Fruit fly (Drosophila melanogaster) whole organism, embryonic: ENCODE measurements around the gene CG10226.

Experiments used
- Antp ChIP-seq: fragments of 200-800 bp; sonication (Bioruptor generic); optimal IDR thresholded peaks from 3 replicates; lab custom pipeline; 2016; ENCODE audit warnings: missing biosample characterization, missing genetic modification characterization
- Atf-2 ChIP-seq: fragments of 200-800 bp; sonication (Bioruptor generic); optimal IDR thresholded peaks from 2 replicates; lab custom pipeline; 2016; ENCODE audit warnings: missing biosample characterization, missing genetic modification characterization
- B-H1 ChIP-seq: fragments of 200-800 bp; sonication (Bioruptor generic); IDR thresholded peaks from 3 replicates; pipeline ENCODE4 v1.3.6; 2022; ENCODE audit warnings: missing biosample characterization, missing genetic modification characterization
- B-H2 ChIP-seq: fragments of 200-800 bp; sonication (Bioruptor generic); optimal IDR thresholded peaks from 2 replicates; lab custom pipeline; 2018; ENCODE audit warnings: missing biosample characterization, mild to moderate bottlenecking, missing genetic modification characterization
- CG11695 ChIP-seq: fragments of 200-800 bp; sonication (Bioruptor generic); IDR thresholded peaks from 3 replicates; pipeline ENCODE4 v1.3.6; 2022; ENCODE audit warnings: missing biosample characterization, missing genetic modification characterization
- CG12391 ChIP-seq: fragments of 200-800 bp; sonication (Bioruptor generic); optimal IDR thresholded peaks from 3 replicates; lab custom pipeline; 2018; ENCODE audit warnings: missing biosample characterization, mild to moderate bottlenecking, missing genetic modification characterization, moderate library complexity
- CG13287 ChIP-seq: fragments of 200-800 bp; sonication (Bioruptor generic); IDR thresholded peaks from 2 replicates; pipeline ENCODE4 v1.3.6; 2022; ENCODE audit warnings: missing biosample characterization, missing genetic modification characterization; ENCODE audit not compliant: partially characterized antibody
- CG18476 ChIP-seq: fragments of 200-800 bp; sonication (Bioruptor generic); optimal IDR thresholded peaks from 2 replicates; lab custom pipeline; 2016; ENCODE audit warnings: missing biosample characterization, mild to moderate bottlenecking, missing genetic modification characterization
- CG2199 ChIP-seq: fragments of 200-800 bp; sonication (Bioruptor generic); IDR thresholded peaks from 3 replicates; pipeline ENCODE4 v1.3.6; 2022; ENCODE audit warnings: missing biosample characterization, missing genetic modification characterization
- CG31224 ChIP-seq: fragments of 200-800 bp; sonication (Bioruptor generic); IDR thresholded peaks from 2 replicates; pipeline ENCODE4 v1.3.6; 2022; ENCODE audit warnings: missing biosample characterization, missing genetic modification characterization
- CG31441 ChIP-seq: fragments of 200-800 bp; sonication (Bioruptor generic); IDR thresholded peaks from 2 replicates; pipeline ENCODE4 v1.3.6; 2022; ENCODE audit warnings: missing biosample characterization, missing genetic modification characterization
- CG3838 ChIP-seq: fragments of 200-800 bp; sonication (Bioruptor generic); optimal IDR thresholded peaks from 3 replicates; lab custom pipeline; 2016; ENCODE audit warnings: missing biosample characterization, missing genetic modification characterization
- CG43689 ChIP-seq: fragments of 200-800 bp; sonication (Bioruptor generic); IDR thresholded peaks from 2 replicates; pipeline ENCODE4 v1.3.6; 2022; ENCODE audit warnings: missing biosample characterization, missing genetic modification characterization
- CG4707 ChIP-seq: fragments of 200-800 bp; sonication (Bioruptor generic); optimal IDR thresholded peaks from 2 replicates; lab custom pipeline; 2018; ENCODE audit warnings: missing biosample characterization, mild to moderate bottlenecking, missing genetic modification characterization, moderate library complexity
- CG6175 ChIP-seq: fragments of 200-800 bp; sonication (Bioruptor generic); IDR thresholded peaks from 3 replicates; pipeline ENCODE4 v1.3.6; 2022; ENCODE audit warnings: missing biosample characterization, missing genetic modification characterization
- CG6813 ChIP-seq: fragments of 200-800 bp; sonication (Bioruptor generic); optimal IDR thresholded peaks from 2 replicates; lab custom pipeline; 2017; ENCODE audit warnings: missing biosample characterization, missing genetic modification characterization, mild to moderate bottlenecking, moderate library complexity, missing genetic modification reagents
- CG7928 ChIP-seq: fragments of 200-800 bp; sonication (Bioruptor generic); optimal IDR thresholded peaks from 2 replicates; lab custom pipeline; 2017; ENCODE audit warnings: missing biosample characterization, mild to moderate bottlenecking, missing genetic modification characterization
- CTCF ChIP-seq: fragments of 200-800 bp; sonication (Bioruptor generic); optimal IDR thresholded peaks from 2 replicates; lab custom pipeline; 2017; ENCODE audit warnings: missing biosample characterization, mild to moderate bottlenecking, missing genetic modification characterization, moderate library complexity
- Chrac-16 ChIP-seq: fragments of 200-800 bp; sonication (Bioruptor generic); optimal IDR thresholded peaks from 3 replicates; lab custom pipeline; 2016; ENCODE audit warnings: missing biosample characterization, missing genetic modification characterization
- CkIIα-i1 ChIP-seq: fragments of 200-800 bp; sonication (Bioruptor generic); IDR thresholded peaks from 2 replicates; pipeline ENCODE4 v1.3.6; 2022; ENCODE audit warnings: missing biosample characterization, missing genetic modification characterization
- Deaf1 ChIP-seq: fragments of 200-800 bp; optimal IDR thresholded peaks from 3 replicates; lab custom pipeline; 2019; ENCODE audit warnings: missing biosample characterization, mild to moderate bottlenecking, missing genetic modification characterization, moderate library complexity
- Fer3 ChIP-seq: fragments of 200-800 bp; sonication (Bioruptor generic); optimal IDR thresholded peaks from 2 replicates; lab custom pipeline; 2018; ENCODE audit warnings: missing biosample characterization, mild to moderate bottlenecking, missing genetic modification characterization, moderate library complexity
- Hmx ChIP-seq: fragments of 200-800 bp; sonication (Bioruptor generic); optimal IDR thresholded peaks from 2 replicates; lab custom pipeline; 2016; ENCODE audit warnings: missing biosample characterization, missing genetic modification characterization
- Hr39 ChIP-seq: fragments of >200 bp; optimal IDR thresholded peaks from 2 replicates; lab custom pipeline; 2017
- Hr51 ChIP-seq, 2 experiments: fragments of 200-800 bp; sonication (Bioruptor generic); optimal IDR thresholded peaks; 2 replicates in 1 of 2; 3 replicates in 1 of 2; lab custom pipeline; 2016 to 2018; ENCODE audit warnings: missing biosample characterization in 2 of 2, missing genetic modification characterization in 2 of 2, mild to moderate bottlenecking in 1 of 2, moderate library complexity in 1 of 2
- Scr ChIP-seq: fragments of 200-800 bp; sonication (Bioruptor generic); IDR thresholded peaks from 2 replicates; pipeline ENCODE4 v1.3.6; 2022; ENCODE audit warnings: missing biosample characterization, missing genetic modification characterization; ENCODE audit not compliant: partially characterized antibody
- bbx ChIP-seq: fragments of 200-800 bp; sonication (Bioruptor generic); IDR thresholded peaks from 2 replicates; pipeline ENCODE4 v1.3.6; 2022; ENCODE audit warnings: missing biosample characterization, missing genetic modification characterization; ENCODE audit not compliant: partially characterized antibody
- bigmax ChIP-seq: fragments of 200-800 bp; sonication (Bioruptor generic); optimal IDR thresholded peaks from 2 replicates; lab custom pipeline; 2018; ENCODE audit warnings: missing biosample characterization, mild to moderate bottlenecking, missing genetic modification characterization
- bsh ChIP-seq, 2 experiments: fragments of 200-800 bp; sonication (Bioruptor generic); optimal IDR thresholded peaks; 2 replicates each; lab custom pipeline; 2017 to 2018; ENCODE audit warnings: mild to moderate bottlenecking in 2 of 2, missing biosample characterization in 2 of 2, missing genetic modification characterization in 2 of 2, moderate library complexity in 1 of 2
- cg ChIP-seq: fragments of 200-800 bp; sonication (Bioruptor generic); optimal IDR thresholded peaks from 3 replicates; lab custom pipeline; 2019; ENCODE audit warnings: missing biosample characterization, mild to moderate bottlenecking, missing genetic modification characterization, moderate library complexity
- chm ChIP-seq: fragments of 200-800 bp; sonication (Bioruptor generic); IDR thresholded peaks from 2 replicates; pipeline ENCODE4 v1.3.6; 2022; ENCODE audit warnings: missing biosample characterization, missing genetic modification characterization
- corto ChIP-seq: fragments of 200-800 bp; sonication (Bioruptor generic); optimal IDR thresholded peaks from 2 replicates; lab custom pipeline; 2016; ENCODE audit warnings: missing biosample characterization, mild to moderate bottlenecking, missing genetic modification characterization, moderate library complexity
- da ChIP-seq: fragments of 200-800 bp; sonication (Bioruptor generic); optimal IDR thresholded peaks from 2 replicates; lab custom pipeline; 2016; ENCODE audit warnings: missing biosample characterization, missing genetic modification characterization
- dimm ChIP-seq: fragments of 200-800 bp; sonication (Bioruptor generic); IDR thresholded peaks from 2 replicates; pipeline ENCODE4 v1.3.6; 2022; ENCODE audit warnings: missing biosample characterization, missing genetic modification characterization
- gcm2 ChIP-seq: fragments of 200-800 bp; sonication (Bioruptor generic); optimal IDR thresholded peaks from 2 replicates; lab custom pipeline; 2016; ENCODE audit warnings: missing biosample characterization, missing genetic modification characterization
- kah ChIP-seq: fragments of 200-800 bp; sonication (Bioruptor generic); optimal IDR thresholded peaks from 2 replicates; lab custom pipeline; 2018; ENCODE audit warnings: missing biosample characterization, mild to moderate bottlenecking, missing genetic modification characterization
- ken ChIP-seq: fragments of 200-800 bp; sonication (Bioruptor generic); IDR thresholded peaks from 3 replicates; pipeline ENCODE4 v1.3.6; 2022; ENCODE audit warnings: missing biosample characterization, missing genetic modification characterization
- lola ChIP-seq, 3 experiments: fragments of >200 bp in 2 of 3; fragments of 200-800 bp in 1 of 3; sonication (Bioruptor generic) in 1 of 3; optimal IDR thresholded peaks; 2 replicates each; lab custom pipeline; 2017 to 2019; ENCODE audit warnings: missing biosample characterization in 3 of 3, missing genetic modification characterization in 3 of 3, mild to moderate bottlenecking in 1 of 3, moderate library complexity in 1 of 3
- pan ChIP-seq, 4 experiments: fragments of >200 bp in 3 of 4; fragments of 200-800 bp in 1 of 4; sonication (Bioruptor generic) in 1 of 4; optimal IDR thresholded peaks in 3 of 4; IDR thresholded peaks in 1 of 4; 2 replicates each; pipeline versions ENCODE4 v1.3.6 to Lab custom; 2017 to 2022; ENCODE audit warnings: missing biosample characterization in 2 of 4, missing genetic modification characterization in 2 of 4, mixed read lengths in 1 of 4
- pfk ChIP-seq: fragments of 200-800 bp; sonication (Bioruptor generic); optimal IDR thresholded peaks from 2 replicates; lab custom pipeline; 2018; ENCODE audit warnings: missing biosample characterization, mild to moderate bottlenecking, missing genetic modification characterization, moderate library complexity
- pita ChIP-seq: fragments of 200-800 bp; sonication (Bioruptor generic); optimal IDR thresholded peaks from 2 replicates; lab custom pipeline; 2017; ENCODE audit warnings: missing biosample characterization, mild to moderate bottlenecking, missing genetic modification characterization
- rib ChIP-seq: fragments of 200-800 bp; sonication (Bioruptor generic); IDR thresholded peaks from 2 replicates; pipeline ENCODE4 v1.3.6; 2022; ENCODE audit warnings: missing biosample characterization, missing genetic modification characterization
- salm ChIP-seq: fragments of 200-800 bp; sonication (Bioruptor generic); optimal IDR thresholded peaks from 2 replicates; lab custom pipeline; 2018; ENCODE audit warnings: missing biosample characterization, mild to moderate bottlenecking, missing genetic modification characterization
- slou ChIP-seq: fragments of 200-800 bp; sonication (Bioruptor generic); optimal IDR thresholded peaks from 3 replicates; lab custom pipeline; 2016; ENCODE audit warnings: missing biosample characterization, missing genetic modification characterization
- slp2 ChIP-seq: fragments of 200-800 bp; sonication (Bioruptor generic); optimal IDR thresholded peaks from 2 replicates; lab custom pipeline; 2016; ENCODE audit warnings: missing biosample characterization, missing genetic modification characterization
- tin ChIP-seq: fragments of 200-800 bp; sonication (Bioruptor generic); optimal IDR thresholded peaks from 3 replicates; lab custom pipeline; 2016; ENCODE audit warnings: missing biosample characterization, missing genetic modification characterization
- twi ChIP-seq: fragments of 200-800 bp; optimal IDR thresholded peaks from 2 replicates; lab custom pipeline; 2019; ENCODE audit warnings: missing biosample characterization, mild to moderate bottlenecking, missing genetic modification characterization, moderate library complexity
- unpg ChIP-seq: fragments of 200-800 bp; sonication (Bioruptor generic); optimal IDR thresholded peaks from 3 replicates; lab custom pipeline; 2018; ENCODE audit warnings: missing biosample characterization, mild to moderate bottlenecking, missing genetic modification characterization, moderate library complexity
- yki ChIP-seq: fragments of >200 bp; optimal IDR thresholded peaks from 3 replicates; lab custom pipeline; 2018
- zf30C ChIP-seq: fragments of 200-800 bp; sonication (Bioruptor generic); optimal IDR thresholded peaks from 3 replicates; lab custom pipeline; 2018; ENCODE audit warnings: missing biosample characterization, mild to moderate bottlenecking, missing genetic modification characterization

CG10226 gene

DNA sequence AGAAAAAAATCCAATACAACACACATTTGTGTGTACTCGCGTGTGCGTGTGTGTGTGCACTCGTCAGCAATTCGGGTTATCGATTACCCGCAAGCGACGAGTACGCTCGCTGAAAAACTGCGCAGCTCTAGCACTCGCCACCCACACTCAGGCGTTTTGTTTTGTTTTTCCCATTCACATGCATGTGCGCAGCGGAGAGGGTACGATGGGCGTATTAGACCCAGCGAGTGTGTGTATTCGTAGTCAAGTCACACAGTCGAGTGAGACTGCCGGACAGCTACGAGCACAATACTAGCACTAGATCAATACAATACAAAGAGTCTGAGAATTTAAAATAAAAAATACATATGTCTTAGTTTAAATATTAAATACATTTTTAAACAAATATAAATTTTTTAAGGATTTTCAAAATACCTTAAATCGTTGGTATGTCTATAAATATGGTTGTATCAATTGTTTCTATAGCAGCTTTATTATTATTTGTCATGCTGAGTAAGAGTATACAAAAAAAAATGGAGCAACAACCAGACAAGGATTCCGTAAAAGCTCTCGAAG is 54.9 kb downstream of the CG10226 start, which contains the start of the genes D19B and CG43293 (continued):
- TF ChIP-seq CG43689 (GFP tag; lab: Robert Waterston, UW) (peak; percentile 70), slou (peak; percentile 59), CG18476 (GFP tag; lab: Kevin White, UChicago) (peak; percentile 74), CG11695 (peak; percentile 90), CG31224 (GFP tag; lab: Robert Waterston, UW) (peak; percentile 76), Chrac-16 (GFP tag; lab: Kevin White, UChicago) (peak; percentile 91), CG13287 (peak; percentile 79), Deaf1 (tag; lab: Kevin White, UChicago) (peak; percentile 62), CTCF (GFP tag; lab: Kevin White, UChicago) (no peak), ken (peak; percentile 90), Hmx (GFP tag; lab: Kevin White, UChicago) (peak; percentile 48), twi (tag; lab: Kevin White, UChicago) (peak; percentile 70), pan (optimal IDR thresholded peaks at IDR 0.05; lab: Kevin White, UChicago) (peak in 1 of 2 experiments; percentile 36), pan (GFP tag; optimal IDR thresholded peaks at IDR 0.05 in 1 of 2, IDR thresholded peaks at IDR 0.05 in 1 of 2) (peak in 1 of 2 experiments; percentile 92), B-H1 (GFP tag; lab: Robert Waterston, UW) (peak; percentile 89), gcm2 (GFP tag; lab: Kevin White, UChicago) (peak; percentile 66), cg (peak; percentile 97), unpg (GFP tag; lab: Kevin White, UChicago) (peak; percentile 88), tin (GFP tag; lab: Kevin White, UChicago) (peak; percentile 92), pfk (peak; percentile 31), pita (GFP tag; lab: Kevin White, UChicago) (no peak), kah (GFP tag; lab: Kevin White, UChicago) (peak; percentile 63), Antp (GFP tag; lab: Kevin White, UChicago) (peak; percentile 93), lola (GFP tag; optimal IDR thresholded peaks at IDR 0.05; lab: Kevin White, UChicago) (peak in 1 of 3 experiments; percentile 66), dimm (GFP tag; lab: Robert Waterston, UW) (peak; percentile 73), bbx (GFP tag; lab: Robert Waterston, UW) (peak; percentile 77), da (peak; percentile 50), rib (GFP tag; lab: Robert Waterston, UW) (peak; percentile 92), Hr51 (GFP tag; optimal IDR thresholded peaks at IDR 0.05; lab: Kevin White, UChicago) (peak; percentile 85 to 86), CG31441 (GFP tag; lab: Robert Waterston, UW) (peak; percentile 79), CG6813 (GFP tag; lab: Kevin White, UChicago) (peak; percentile 86), CkIIα-i1 (GFP tag; lab: Robert Waterston, UW) (peak; percentile 43; the same call in 1 of the 2 replicates), B-H2 (peak; percentile 87), CG4707 (peak; percentile 91), CG3838 (peak; percentile 71), bigmax (GFP tag; lab: Kevin White, UChicago) (peak; percentile 11), Atf-2 (GFP tag; lab: Kevin White, UChicago) (peak; percentile 73), Hr39 (lab: Kevin White, UChicago) (no peak), corto (GFP tag; lab: Kevin White, UChicago) (no peak), CG12391 (tag; lab: Kevin White, UChicago) (peak; percentile 92), chm (GFP tag; lab: Robert Waterston, UW) (peak; percentile 97), CG6175 (peak; percentile 86; the same call in 2 of the 3 replicates), salm (tag; lab: Kevin White, UChicago) (peak; percentile 57), bsh (GFP tag; optimal IDR thresholded peaks at IDR 0.05; lab: Kevin White, UChicago) (peak; percentile 82 to 90), yki (no peak), Fer3 (tag; lab: Kevin White, UChicago) (peak; percentile 89), CG7928 (GFP tag; lab: Kevin White, UChicago) (peak; percentile 61), CG2199 (GFP tag; lab: Robert Waterston, UW) (peak; percentile 82), Scr (GFP tag; lab: Robert Waterston, UW) (peak; percentile 53; the same call in 1 of the 2 replicates), slp2 (GFP tag; lab: Kevin White, UChicago) (peak; percentile 72), zf30C (GFP tag; lab: Kevin White, UChicago) (peak; percentile 25)
